Worm (Caenorhabditis elegans) whole organism, late embryonic: Measurements from ENCODE around the gene gln-3.

Experiments used
- F13H6.1 ChIP-seq: sonication (generic microtip); optimal IDR thresholded peaks from 2 replicates; lab custom pipeline; 2016; ENCODE audit warnings: missing genetic modification characterization, missing compliant biosample characterization
- K09A11.1 ChIP-seq: sonication (generic microtip); optimal IDR thresholded peaks from 2 replicates; lab custom pipeline; 2017; ENCODE audit warnings: antibody characterized with exemption, mild to moderate bottlenecking, missing genetic modification characterization, missing compliant biosample characterization; ENCODE audit not compliant: insufficient read depth
- T23F11.4 ChIP-seq: fragments of 200-800 bp; sonication (Bioruptor generic); optimal IDR thresholded peaks from 2 replicates; lab custom pipeline; 2018; ENCODE audit warnings: mild to moderate bottlenecking, missing genetic modification characterization, missing compliant biosample characterization
- ahr-1 ChIP-seq: sonication (generic microtip); optimal IDR thresholded peaks from 2 replicates; lab custom pipeline; 2016; ENCODE audit warnings: missing genetic modification characterization, missing compliant biosample characterization
- ceh-14 ChIP-seq: sonication (generic microtip); optimal IDR thresholded peaks from 2 replicates; lab custom pipeline; 2016; ENCODE audit warnings: missing genotype, missing genetic modification characterization, missing compliant biosample characterization
- ceh-18 ChIP-seq: sonication (generic microtip); optimal IDR thresholded peaks from 2 replicates; lab custom pipeline; 2016; ENCODE audit warnings: missing genetic modification characterization, missing compliant biosample characterization
- ceh-19 ChIP-seq: fragments of 200-800 bp; sonication (Bioruptor generic); optimal IDR thresholded peaks from 2 replicates; lab custom pipeline; 2018; ENCODE audit warnings: mild to moderate bottlenecking, missing genetic modification characterization, missing compliant biosample characterization
- ceh-2 ChIP-seq: sonication (generic microtip); optimal IDR thresholded peaks from 2 replicates; lab custom pipeline; 2016; ENCODE audit warnings: missing genotype, missing genetic modification characterization, missing compliant biosample characterization
- ceh-22 ChIP-seq: sonication (generic microtip); optimal IDR thresholded peaks from 2 replicates; lab custom pipeline; 2017; ENCODE audit warnings: missing biosample characterization, missing genetic modification characterization
- ceh-30 ChIP-seq: fragments of 150-350 bp; optimal IDR thresholded peaks from 2 replicates; lab custom pipeline; 2014; ENCODE audit warnings: missing biosample characterization, missing genetic modification characterization
- ceh-31 ChIP-seq: sonication (generic microtip); optimal IDR thresholded peaks from 2 replicates; lab custom pipeline; 2016; ENCODE audit warnings: missing genetic modification characterization, missing compliant biosample characterization
- ceh-45 ChIP-seq: fragments of 200-800 bp; sonication (Bioruptor generic); IDR thresholded peaks from 2 replicates; pipeline ENCODE4 v1.3.6; 2022; ENCODE audit warnings: missing genetic modification reagents, missing genetic modification characterization, missing compliant biosample characterization
- ceh-9 ChIP-seq: sonication (generic microtip); optimal IDR thresholded peaks from 2 replicates; lab custom pipeline; 2016; ENCODE audit warnings: mild to moderate bottlenecking, missing genetic modification characterization, inconsistent platforms, missing compliant biosample characterization
- che-1 ChIP-seq: sonication (generic microtip); optimal IDR thresholded peaks from 2 replicates; lab custom pipeline; 2016; ENCODE audit warnings: mild to moderate bottlenecking, missing genetic modification characterization, missing compliant biosample characterization
- dve-1 ChIP-seq: sonication (generic microtip); optimal IDR thresholded peaks from 2 replicates; lab custom pipeline; 2017; ENCODE audit warnings: antibody characterized with exemption, mild to moderate bottlenecking, missing genetic modification characterization, missing compliant biosample characterization
- elt-2 ChIP-seq: sonication (generic microtip); optimal IDR thresholded peaks from 2 replicates; lab custom pipeline; 2016; ENCODE audit warnings: missing genetic modification reagents, missing genetic modification characterization, missing compliant biosample characterization
- elt-4 ChIP-seq: sonication (generic microtip); optimal IDR thresholded peaks from 2 replicates; lab custom pipeline; 2016; ENCODE audit warnings: missing genetic modification characterization, missing compliant biosample characterization
- ets-4 ChIP-seq: sonication (generic microtip); optimal IDR thresholded peaks from 2 replicates; lab custom pipeline; 2016; ENCODE audit warnings: missing genetic modification characterization, missing compliant biosample characterization
- hlh-13 ChIP-seq: fragments of 200-800 bp; sonication (Bioruptor generic); optimal IDR thresholded peaks from 2 replicates; lab custom pipeline; 2018; ENCODE audit warnings: mild to moderate bottlenecking, missing genetic modification characterization, missing compliant biosample characterization
- hlh-15 ChIP-seq: sonication (generic microtip); optimal IDR thresholded peaks from 2 replicates; lab custom pipeline; 2016; ENCODE audit warnings: missing genetic modification characterization, missing compliant biosample characterization
- hlh-30 ChIP-seq: sonication (generic microtip); optimal IDR thresholded peaks from 2 replicates; lab custom pipeline; 2017; ENCODE audit warnings: antibody characterized with exemption, missing genetic modification characterization, missing compliant biosample characterization; ENCODE audit not compliant: insufficient read depth
- hlh-6 ChIP-seq: sonication (generic microtip); optimal IDR thresholded peaks from 2 replicates; lab custom pipeline; 2016; ENCODE audit warnings: missing genotype, missing genetic modification characterization, missing compliant biosample characterization
- madf-2 ChIP-seq: sonication (generic microtip); optimal IDR thresholded peaks from 2 replicates; lab custom pipeline; 2017; ENCODE audit warnings: missing genetic modification characterization, missing compliant biosample characterization
- mec-3 ChIP-seq: sonication (generic microtip); optimal IDR thresholded peaks from 2 replicates; lab custom pipeline; 2016; ENCODE audit warnings: borderline replicate concordance, missing genetic modification characterization, missing compliant biosample characterization
- nhr-11 ChIP-seq: fragments of 150-350 bp; optimal IDR thresholded peaks from 2 replicates; lab custom pipeline; 2014; ENCODE audit warnings: missing biosample characterization, missing genetic modification characterization
- npax-4 ChIP-seq: sonication (generic microtip); optimal IDR thresholded peaks from 2 replicates; lab custom pipeline; 2016; ENCODE audit warnings: missing genetic modification characterization, missing compliant biosample characterization
- pat-9 ChIP-seq: fragments of 200-800 bp; sonication (Bioruptor generic); optimal IDR thresholded peaks from 2 replicates; lab custom pipeline; 2018; ENCODE audit warnings: mild to moderate bottlenecking, missing genetic modification characterization, moderate library complexity, missing compliant biosample characterization
- pax-1 ChIP-seq: fragments of 150-350 bp; optimal IDR thresholded peaks from 2 replicates; lab custom pipeline; 2014; ENCODE audit warnings: missing biosample characterization, missing genetic modification characterization
- pha-2 ChIP-seq: sonication (generic microtip); optimal IDR thresholded peaks from 2 replicates; lab custom pipeline; 2017; ENCODE audit warnings: mild to moderate bottlenecking, missing genetic modification characterization, missing compliant biosample characterization
- pqm-1 ChIP-seq: sonication (generic microtip); optimal IDR thresholded peaks from 2 replicates; lab custom pipeline; 2016; ENCODE audit warnings: missing genetic modification characterization, missing compliant biosample characterization
- ref-2 ChIP-seq: sonication (generic microtip); optimal IDR thresholded peaks from 2 replicates; lab custom pipeline; 2016; ENCODE audit warnings: missing genetic modification characterization, missing compliant biosample characterization
- rnt-1 ChIP-seq: sonication (generic microtip); optimal IDR thresholded peaks from 2 replicates; lab custom pipeline; 2016; ENCODE audit warnings: missing genetic modification characterization, missing compliant biosample characterization
- sdc-2 ChIP-seq: sonication (generic microtip); optimal IDR thresholded peaks from 2 replicates; lab custom pipeline; 2016; ENCODE audit warnings: missing genotype, missing genetic modification characterization, missing compliant biosample characterization
- ttx-3 ChIP-seq: sonication (generic microtip); optimal IDR thresholded peaks from 2 replicates; lab custom pipeline; 2016; ENCODE audit warnings: missing genetic modification reagents, missing genetic modification characterization, missing compliant biosample characterization
- unc-55 ChIP-seq: sonication (generic microtip); optimal IDR thresholded peaks from 2 replicates; lab custom pipeline; 2017; ENCODE audit warnings: missing biosample characterization, missing genetic modification reagents, missing genetic modification characterization
- ztf-16 ChIP-seq: sonication (generic microtip); optimal IDR thresholded peaks from 2 replicates; lab custom pipeline; 2017; ENCODE audit warnings: missing genetic modification characterization, missing compliant biosample characterization

gln-3 gene

ce11 chrIV:16184521-16184920 is 14.0 kb upstream of the gln-3 start, which contains the start of gene Y105C5B.1413:
Y105C5B.1413 (minus strand) TSS chrIV:16184621.
- TF ChIP-seq F13H6.1 (tag; lab: Kevin White, UChicago): no peak
- TF ChIP-seq mec-3 (tag; lab: Kevin White, UChicago): no peak
- TF ChIP-seq ceh-31: no peak
- no peak for TF ChIP-seq hlh-6 (tag; lab: Kevin White, UChicago)
- no peak for TF ChIP-seq pha-2 (tag; lab: Kevin White, UChicago)
- TF ChIP-seq pat-9 (tag; lab: Kevin White, UChicago): no peak
- no peak for TF ChIP-seq ceh-2 (tag; lab: Kevin White, UChicago)
- no peak for TF ChIP-seq ttx-3 (tag; lab: Kevin White, UChicago)
- no peak for TF ChIP-seq T23F11.4 (GFP tag; lab: Kevin White, UChicago)
- no peak for TF ChIP-seq pax-1
- TF ChIP-seq npax-4 (tag; lab: Kevin White, UChicago): no peak
- TF ChIP-seq ceh-22: no peak
- no peak for TF ChIP-seq ahr-1
- TF ChIP-seq unc-55 (GFP tag; lab: Kevin White, UChicago): no peak
- TF ChIP-seq ceh-45: no peak
- no peak for TF ChIP-seq che-1 (tag; lab: Kevin White, UChicago)
- TF ChIP-seq dve-1 (tag; lab: Kevin White, UChicago): no peak
- TF ChIP-seq hlh-15 (tag; lab: Kevin White, UChicago): no peak
- TF ChIP-seq madf-2: no peak

- TF ChIP-seq hlh-13 (GFP tag; lab: Kevin White, UChicago): no peak
- peak; percentile 36 for TF ChIP-seq ceh-18 (tag; lab: Kevin White, UChicago)
- no peak for TF ChIP-seq sdc-2
- TF ChIP-seq ceh-31: no peak
- TF ChIP-seq T23F11.4 (GFP tag; lab: Kevin White, UChicago): no peak
- peak; percentile 94 for TF ChIP-seq elt-2 (tag; lab: Kevin White, UChicago)
- TF ChIP-seq ref-2 (tag; lab: Kevin White, UChicago): no peak
- TF ChIP-seq pqm-1 (tag; lab: Kevin White, UChicago): peak; percentile 36
- TF ChIP-seq, all 69 proteins: peak for 3
Measured at ce11 chrIV:16180898-16181482, 10.5 kb upstream of the gln-3 start.

ce11 chrIV:16178433-16178832 is 8.0 kb upstream of the gln-3 start:
- TF ChIP-seq sdc-2 (no peak), ets-4 (tag; lab: Kevin White, UChicago) (no peak), ceh-45 (no peak), ztf-16 (tag; lab: Kevin White, UChicago) (no peak), ceh-14 (tag; lab: Kevin White, UChicago) (no peak), elt-2 (tag; lab: Kevin White, UChicago) (peak; percentile 59)

ce11 chrIV:16176808-16177207 is 6.3 kb upstream of the gln-3 start:
- TF ChIP-seq ceh-19 (GFP tag; lab: Kevin White, UChicago) (no peak), ceh-45 (no peak), pha-2 (tag; lab: Kevin White, UChicago) (no peak), hlh-30 (tag; lab: Kevin White, UChicago) (no peak), rnt-1 (no peak), K09A11.1 (tag; lab: Kevin White, UChicago) (no peak), ref-2 (tag; lab: Kevin White, UChicago) (no peak), T23F11.4 (GFP tag; lab: Kevin White, UChicago) (no peak), ceh-9 (tag; lab: Kevin White, UChicago) (no peak), elt-4 (tag; lab: Kevin White, UChicago) (no peak), ceh-14 (tag; lab: Kevin White, UChicago) (no peak), elt-2 (tag; lab: Kevin White, UChicago) (no peak), ceh-30 (tag; lab: Kevin White, UChicago) (no peak), hlh-13 (GFP tag; lab: Kevin White, UChicago) (no peak), nhr-11 (tag; lab: Kevin White, UChicago) (no peak)
